Fruit fly (Drosophila melanogaster) whole organism, adult: ENCODE measurements around the gene CG1662.

Source experiments
- CG11617 ChIP-seq: fragments of 200-800 bp; sonication (Bioruptor generic); optimal IDR thresholded peaks from 2 replicates; lab custom pipeline; 2017; ENCODE audit warnings: mild to moderate bottlenecking, missing biosample characterization, missing genetic modification reagents, missing genetic modification characterization
- CG12768 ChIP-seq: fragments of 200-800 bp; sonication (Bioruptor generic); optimal IDR thresholded peaks from 2 replicates; lab custom pipeline; 2017; ENCODE audit warnings: missing biosample characterization, missing genetic modification characterization, mild to moderate bottlenecking, moderate library complexity, missing genetic modification reagents
- CG14711 ChIP-seq: fragments of 200-800 bp; sonication (Bioruptor generic); optimal IDR thresholded peaks from 2 replicates; lab custom pipeline; 2018; ENCODE audit warnings: missing biosample characterization, mild to moderate bottlenecking, missing genetic modification characterization, moderate library complexity
- CG1620 ChIP-seq: fragments of 200-800 bp; sonication (Bioruptor generic); optimal IDR thresholded peaks from 2 replicates; lab custom pipeline; 2016; ENCODE audit warnings: missing biosample characterization, missing genetic modification characterization
- CG33017 ChIP-seq: fragments of 200-800 bp; sonication (Bioruptor generic); optimal IDR thresholded peaks from 2 replicates; lab custom pipeline; 2018; ENCODE audit warnings: missing biosample characterization, mild to moderate bottlenecking, missing genetic modification characterization, moderate library complexity
- CG5204 ChIP-seq: fragments of 200-800 bp; sonication (Bioruptor generic); optimal IDR thresholded peaks from 2 replicates; lab custom pipeline; 2016; ENCODE audit warnings: missing biosample characterization, missing genetic modification characterization
- CG7045 ChIP-seq: fragments of 200-800 bp; sonication (Bioruptor generic); optimal IDR thresholded peaks from 2 replicates; lab custom pipeline; 2017; ENCODE audit warnings: missing biosample characterization, mild to moderate bottlenecking, missing genetic modification characterization
- CG7101 ChIP-seq: fragments of 200-800 bp; sonication (Bioruptor generic); optimal IDR thresholded peaks from 2 replicates; lab custom pipeline; 2018; ENCODE audit warnings: missing biosample characterization, mild to moderate bottlenecking, missing genetic modification characterization, moderate library complexity
- Clk ChIP-seq: fragments of 200-800 bp; sonication (Bioruptor generic); optimal IDR thresholded peaks from 2 replicates; lab custom pipeline; 2017; ENCODE audit warnings: missing biosample characterization, missing genetic modification characterization
- Crg-1 ChIP-seq: fragments of 200-800 bp; sonication (Bioruptor generic); optimal IDR thresholded peaks from 2 replicates; lab custom pipeline; 2016; ENCODE audit warnings: missing biosample characterization, missing genetic modification characterization
- Hr96 ChIP-seq: fragments of 200-800 bp; sonication (Bioruptor generic); optimal IDR thresholded peaks from 2 replicates; lab custom pipeline; 2016; ENCODE audit warnings: missing biosample characterization, missing genetic modification characterization
- Mnt ChIP-seq: fragments of 200-800 bp; sonication (Bioruptor generic); optimal IDR thresholded peaks from 2 replicates; lab custom pipeline; 2016; ENCODE audit warnings: missing biosample characterization, mild to moderate bottlenecking, missing genetic modification characterization
- bab1 ChIP-seq: fragments of 200-800 bp; sonication (Bioruptor generic); optimal IDR thresholded peaks from 3 replicates; lab custom pipeline; 2019; ENCODE audit warnings: missing biosample characterization, mild to moderate bottlenecking, missing genetic modification characterization, moderate library complexity
- cic ChIP-seq: fragments of 200-800 bp; sonication (Bioruptor generic); optimal IDR thresholded peaks from 2 replicates; lab custom pipeline; 2017; ENCODE audit warnings: missing biosample characterization, mild to moderate bottlenecking, missing genetic modification characterization, moderate library complexity
- cnc ChIP-seq, 2 experiments: fragments of >200 bp; optimal IDR thresholded peaks; 2 replicates each; lab custom pipeline; 2017
- kay ChIP-seq: fragments of 200-800 bp; sonication (Bioruptor generic); peaks from one replicate; lab custom pipeline; 2016; ENCODE audit warnings: missing biosample characterization, missing genetic modification characterization, borderline replicate concordance
- ovo ChIP-seq: fragments of 200-800 bp; sonication (Bioruptor generic); optimal IDR thresholded peaks from 2 replicates; lab custom pipeline; 2016; ENCODE audit warnings: missing biosample characterization, missing genetic modification characterization
- pad ChIP-seq: fragments of 200-800 bp; sonication (Bioruptor generic); optimal IDR thresholded peaks from 3 replicates; lab custom pipeline; 2017; ENCODE audit warnings: missing biosample characterization, missing genetic modification characterization, mild to moderate bottlenecking, moderate library complexity, missing genetic modification reagents
- tj ChIP-seq: fragments of 200-800 bp; sonication (Bioruptor generic); optimal IDR thresholded peaks from 3 replicates; lab custom pipeline; 2017; ENCODE audit warnings: missing biosample characterization, mild to moderate bottlenecking, missing genetic modification characterization, moderate library complexity
- toe ChIP-seq: fragments of 200-800 bp; sonication (Bioruptor generic); optimal IDR thresholded peaks from 2 replicates; lab custom pipeline; 2016; ENCODE audit warnings: missing biosample characterization, missing genetic modification characterization

Gene CG1662

DNA sequence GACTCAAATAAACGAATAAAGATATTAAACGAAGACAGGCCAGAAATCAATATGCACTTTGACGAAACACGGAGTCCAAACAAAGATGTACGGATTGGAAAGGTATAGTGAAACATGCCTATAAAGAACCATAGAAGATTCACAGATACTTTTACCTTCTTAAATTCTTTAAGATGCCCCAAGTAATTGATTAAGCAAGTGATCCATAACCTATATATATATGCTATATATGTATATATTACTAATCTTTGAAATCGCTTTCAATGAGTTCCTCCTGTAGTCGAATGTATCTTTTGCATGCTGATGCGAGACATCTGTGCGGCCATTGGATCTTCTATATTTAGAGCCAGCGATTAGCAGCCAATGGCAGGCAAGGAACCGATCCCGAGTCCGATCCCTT is 19.2 kb upstream of the CG1662 start, which contains the start of gene dmrt11E:
TSS of gene dmrt11E (plus strand) at position 43 of the 400 bp plus-strand sequence.
- TF ChIP-seq tj (GFP tag; lab: Kevin White, UChicago) = no peak
- no peak for TF ChIP-seq ovo
- TF ChIP-seq CG7101 (tag; lab: Kevin White, UChicago) = no peak
- no peak for TF ChIP-seq cic (GFP tag; lab: Kevin White, UChicago)

DNA sequence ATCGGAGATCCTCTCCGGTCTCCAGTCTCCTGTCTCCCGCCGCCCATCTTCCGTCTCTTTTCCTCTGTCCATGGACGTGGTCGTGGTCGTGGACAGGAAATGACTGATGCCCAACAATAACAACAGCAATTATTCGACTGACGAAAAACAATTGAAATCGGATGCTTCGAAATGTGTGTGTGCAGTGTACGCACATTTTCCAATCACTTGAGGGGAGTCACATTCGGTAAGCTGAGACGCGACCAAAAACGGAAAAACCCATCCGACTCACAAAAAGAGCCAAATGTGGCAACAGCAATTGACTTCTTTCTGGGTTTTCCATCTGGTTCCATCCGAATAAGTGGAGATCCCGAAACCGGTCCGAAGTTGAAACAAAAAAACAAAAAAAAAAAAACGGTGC is 17.9 kb upstream of the CG1662 start:
- no peak for TF ChIP-seq cic (GFP tag; lab: Kevin White, UChicago)
- TF ChIP-seq CG33017 (tag; lab: Kevin White, UChicago) = no peak
- no peak for TF ChIP-seq CG11617 (GFP tag; lab: Kevin White, UChicago)
- TF ChIP-seq ovo = no peak
- TF ChIP-seq Mnt (GFP tag; lab: Kevin White, UChicago) = no peak
- no peak for TF ChIP-seq Hr96 (GFP tag; lab: Kevin White, UChicago)
- no peak for TF ChIP-seq Crg-1 (GFP tag; lab: Kevin White, UChicago)
- no peak for TF ChIP-seq bab1 (GFP tag; lab: Kevin White, UChicago)
- TF ChIP-seq cnc (optimal IDR thresholded peaks at IDR 0.05; lab: Kevin White, UChicago) = no peak
- no peak for TF ChIP-seq pad
- no peak for TF ChIP-seq CG1620 (GFP tag; lab: Kevin White, UChicago)
- no peak for TF ChIP-seq tj (GFP tag; lab: Kevin White, UChicago)

- TF ChIP-seq cic (GFP tag; lab: Kevin White, UChicago) (no peak), tj (GFP tag; lab: Kevin White, UChicago) (no peak), kay (peak; percentile 19), pad (no peak)
These were observed 17.1 kb upstream of the CG1662 start, which contains the start of gene CG1640 for dm6 chrX:13370306-13370705. TSS of gene CG1640 (plus strand) at chrX:13370606.

DNA sequence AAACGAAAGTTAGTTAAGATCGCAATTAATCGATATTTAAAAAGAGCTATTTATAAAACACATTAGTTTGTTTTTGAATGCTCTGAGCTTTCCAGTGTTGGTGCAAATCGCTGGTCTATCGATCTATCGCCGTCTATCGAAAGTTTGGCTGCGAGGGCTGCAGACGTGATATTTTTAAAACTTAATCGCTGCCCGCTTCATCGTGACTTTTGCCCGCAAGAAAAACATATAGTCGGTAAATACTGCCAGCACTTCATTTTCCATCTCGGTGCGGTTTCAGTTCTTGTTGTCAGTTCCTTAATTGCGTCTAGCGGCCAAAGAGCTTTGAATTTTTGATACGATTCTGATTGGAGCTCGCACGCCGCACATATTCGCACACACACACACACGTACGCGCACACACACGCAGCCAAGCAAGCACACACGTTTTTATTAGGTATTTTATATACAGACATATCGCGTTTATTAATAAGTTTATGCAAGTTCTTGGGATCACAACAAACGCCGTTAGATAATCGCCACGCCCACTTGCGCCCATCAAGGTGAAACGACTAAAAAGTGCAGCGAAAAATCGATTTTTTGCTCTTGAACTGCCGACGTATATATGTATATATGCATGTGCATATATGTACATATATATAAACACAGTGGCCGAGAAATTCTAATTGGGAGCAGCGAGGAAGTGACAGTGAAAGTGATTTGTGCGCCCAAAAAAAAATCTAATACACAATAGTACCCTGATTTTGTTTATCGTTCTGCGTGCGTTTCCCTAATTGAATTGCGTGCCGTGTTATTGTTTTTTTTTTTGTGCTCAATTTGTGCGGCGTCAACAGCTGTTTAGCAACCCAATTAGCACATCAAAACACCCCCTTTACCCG is 16.3 kb upstream of the CG1662 start:
- TF ChIP-seq bab1 (GFP tag; lab: Kevin White, UChicago) (peak; percentile 53), CG14711 (peak; percentile 27), tj (GFP tag; lab: Kevin White, UChicago) (peak; percentile 28), Mnt (GFP tag; lab: Kevin White, UChicago) (peak; percentile 72), CG7101 (tag; lab: Kevin White, UChicago) (peak; percentile 32), Crg-1 (GFP tag; lab: Kevin White, UChicago) (peak; percentile 37), pad (no peak), kay (peak; percentile 72), CG1620 (GFP tag; lab: Kevin White, UChicago) (peak; percentile 21), cic (GFP tag; lab: Kevin White, UChicago) (peak; percentile 22), CG12768 (GFP tag; lab: Kevin White, UChicago) (peak; percentile 25), cnc (optimal IDR thresholded peaks at IDR 0.05; lab: Kevin White, UChicago) (no peak), Clk (GFP tag; lab: Kevin White, UChicago) (no peak), CG7045 (GFP tag; lab: Kevin White, UChicago) (no peak), ovo (no peak), CG11617 (GFP tag; lab: Kevin White, UChicago) (peak; percentile 35), toe (GFP tag; lab: Kevin White, UChicago) (peak; percentile 6), CG33017 (tag; lab: Kevin White, UChicago) (no peak), CG5204 (GFP tag; lab: Kevin White, UChicago) (no peak)

DNA sequence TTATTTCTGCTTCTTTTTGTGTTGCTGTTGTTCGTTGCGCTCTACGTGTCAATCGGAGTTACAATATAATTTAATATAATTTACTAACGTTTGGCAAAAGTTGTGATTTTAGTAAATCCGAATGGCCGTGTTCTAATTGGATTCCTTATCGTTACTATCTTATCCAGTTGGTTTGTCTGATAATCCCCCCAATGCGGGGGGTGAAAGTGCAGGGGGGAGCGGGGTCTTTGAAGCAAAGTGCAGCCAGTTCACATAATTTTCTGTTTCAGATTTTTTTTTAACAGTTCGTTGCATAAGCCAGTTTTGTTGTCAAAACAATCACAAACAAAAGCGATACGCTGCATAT is 15.7 kb upstream of the CG1662 start:
- TF ChIP-seq Mnt (GFP tag; lab: Kevin White, UChicago) (no peak), CG7101 (tag; lab: Kevin White, UChicago) (no peak), cnc (optimal IDR thresholded peaks at IDR 0.05; lab: Kevin White, UChicago) (no peak), CG33017 (tag; lab: Kevin White, UChicago) (no peak), CG14711 (no peak), ovo (peak; percentile 65)

DNA sequence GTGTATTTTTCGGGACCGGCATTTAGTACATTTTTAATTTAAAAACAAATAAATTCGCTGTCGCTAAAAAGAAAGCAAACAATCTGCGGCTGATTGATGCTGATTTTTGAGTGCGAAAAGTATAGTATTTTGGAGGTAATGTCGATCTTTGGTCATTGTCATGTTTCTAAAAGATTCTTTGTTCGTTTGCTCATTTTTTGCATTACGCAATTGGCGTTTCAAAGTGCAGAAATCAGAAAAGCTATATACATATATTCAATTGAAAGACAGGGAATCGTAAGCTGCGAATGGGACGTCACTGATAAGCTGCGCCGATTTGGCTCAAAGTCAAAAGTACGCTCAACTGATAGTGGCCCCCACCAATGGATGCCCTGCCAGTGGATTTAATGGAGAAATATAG is 14.9 kb upstream of the CG1662 start:
- TF ChIP-seq CG12768 (GFP tag; lab: Kevin White, UChicago) (no peak), Clk (GFP tag; lab: Kevin White, UChicago) (no peak), Mnt (GFP tag; lab: Kevin White, UChicago) (no peak), cnc (optimal IDR thresholded peaks at IDR 0.05; lab: Kevin White, UChicago) (no peak), toe (GFP tag; lab: Kevin White, UChicago) (no peak), CG5204 (GFP tag; lab: Kevin White, UChicago) (no peak), CG1620 (GFP tag; lab: Kevin White, UChicago) (no peak), CG7045 (GFP tag; lab: Kevin White, UChicago) (no peak), CG11617 (GFP tag; lab: Kevin White, UChicago) (no peak), cic (GFP tag; lab: Kevin White, UChicago) (no peak), CG7101 (tag; lab: Kevin White, UChicago) (no peak), CG14711 (no peak), Crg-1 (GFP tag; lab: Kevin White, UChicago) (no peak), pad (no peak), Hr96 (GFP tag; lab: Kevin White, UChicago) (no peak), bab1 (GFP tag; lab: Kevin White, UChicago) (no peak)
